Worm (Caenorhabditis elegans) whole organism, late embryonic: ENCODE data around the gene K11H12.11.

Experiments used
- C38D4.7 ChIP-seq: fragments of 200-800 bp; sonication (Bioruptor generic); optimal IDR thresholded peaks from 2 replicates; lab custom pipeline; 2018; ENCODE audit warnings: mild to moderate bottlenecking, missing genetic modification characterization, moderate library complexity, missing compliant biosample characterization
- K09A11.1 ChIP-seq: sonication (generic microtip); optimal IDR thresholded peaks from 2 replicates; lab custom pipeline; 2017; ENCODE audit warnings: antibody characterized with exemption, mild to moderate bottlenecking, missing genetic modification characterization, missing compliant biosample characterization; ENCODE audit not compliant: insufficient read depth
- T23F11.4 ChIP-seq: fragments of 200-800 bp; sonication (Bioruptor generic); optimal IDR thresholded peaks from 2 replicates; lab custom pipeline; 2018; ENCODE audit warnings: mild to moderate bottlenecking, missing genetic modification characterization, missing compliant biosample characterization
- ahr-1 ChIP-seq: sonication (generic microtip); optimal IDR thresholded peaks from 2 replicates; lab custom pipeline; 2016; ENCODE audit warnings: missing genetic modification characterization, missing compliant biosample characterization
- ama-1 ChIP-seq: fragments of 150-350 bp; optimal IDR thresholded peaks from 2 replicates; lab custom pipeline; 2014
- ceh-14 ChIP-seq: sonication (generic microtip); optimal IDR thresholded peaks from 2 replicates; lab custom pipeline; 2016; ENCODE audit warnings: missing genotype, missing genetic modification characterization, missing compliant biosample characterization
- ceh-2 ChIP-seq: sonication (generic microtip); optimal IDR thresholded peaks from 2 replicates; lab custom pipeline; 2016; ENCODE audit warnings: missing genotype, missing genetic modification characterization, missing compliant biosample characterization
- ceh-22 ChIP-seq: sonication (generic microtip); optimal IDR thresholded peaks from 2 replicates; lab custom pipeline; 2017; ENCODE audit warnings: missing biosample characterization, missing genetic modification characterization
- ceh-24 ChIP-seq: sonication (generic microtip); optimal IDR thresholded peaks from 2 replicates; lab custom pipeline; 2016; ENCODE audit warnings: mild to moderate bottlenecking, missing genetic modification characterization, missing compliant biosample characterization
- ceh-30 ChIP-seq: fragments of 150-350 bp; optimal IDR thresholded peaks from 2 replicates; lab custom pipeline; 2014; ENCODE audit warnings: missing biosample characterization, missing genetic modification characterization
- ceh-31 ChIP-seq: sonication (generic microtip); optimal IDR thresholded peaks from 2 replicates; lab custom pipeline; 2016; ENCODE audit warnings: missing genetic modification characterization, missing compliant biosample characterization
- ceh-34 ChIP-seq: sonication (generic microtip); optimal IDR thresholded peaks from 2 replicates; lab custom pipeline; 2016; ENCODE audit warnings: mild to moderate bottlenecking, missing genetic modification characterization, missing compliant biosample characterization
- ceh-45 ChIP-seq: fragments of 200-800 bp; sonication (Bioruptor generic); IDR thresholded peaks from 2 replicates; pipeline ENCODE4 v1.3.6; 2022; ENCODE audit warnings: missing genetic modification reagents, missing genetic modification characterization, missing compliant biosample characterization
- ceh-6 ChIP-seq: fragments of 200-800 bp; sonication (Bioruptor generic); optimal IDR thresholded peaks from 2 replicates; lab custom pipeline; 2018; ENCODE audit warnings: mild to moderate bottlenecking, missing genetic modification characterization, missing compliant biosample characterization
- ceh-9 ChIP-seq: sonication (generic microtip); optimal IDR thresholded peaks from 2 replicates; lab custom pipeline; 2016; ENCODE audit warnings: mild to moderate bottlenecking, missing genetic modification characterization, inconsistent platforms, missing compliant biosample characterization
- che-1 ChIP-seq: sonication (generic microtip); optimal IDR thresholded peaks from 2 replicates; lab custom pipeline; 2016; ENCODE audit warnings: mild to moderate bottlenecking, missing genetic modification characterization, missing compliant biosample characterization
- elt-2 ChIP-seq: sonication (generic microtip); optimal IDR thresholded peaks from 2 replicates; lab custom pipeline; 2016; ENCODE audit warnings: missing genetic modification reagents, missing genetic modification characterization, missing compliant biosample characterization
- elt-4 ChIP-seq: sonication (generic microtip); optimal IDR thresholded peaks from 2 replicates; lab custom pipeline; 2016; ENCODE audit warnings: missing genetic modification characterization, missing compliant biosample characterization
- eyg-1 ChIP-seq: sonication (generic microtip); optimal IDR thresholded peaks from 2 replicates; lab custom pipeline; 2016; ENCODE audit warnings: missing genotype, missing genetic modification characterization, missing compliant biosample characterization
- fax-1 ChIP-seq: sonication (generic microtip); optimal IDR thresholded peaks from 2 replicates; lab custom pipeline; 2016; ENCODE audit warnings: missing genotype, missing genetic modification characterization, missing compliant biosample characterization
- fkh-6 ChIP-seq: sonication (generic microtip); optimal IDR thresholded peaks from 2 replicates; lab custom pipeline; 2016; ENCODE audit warnings: missing genetic modification characterization, missing compliant biosample characterization
- gmeb-2 ChIP-seq: sonication (generic microtip); optimal IDR thresholded peaks from 2 replicates; lab custom pipeline; 2016; ENCODE audit warnings: missing genetic modification characterization, inconsistent platforms, missing compliant biosample characterization
- hlh-13 ChIP-seq: fragments of 200-800 bp; sonication (Bioruptor generic); optimal IDR thresholded peaks from 2 replicates; lab custom pipeline; 2018; ENCODE audit warnings: mild to moderate bottlenecking, missing genetic modification characterization, missing compliant biosample characterization
- hlh-6 ChIP-seq: sonication (generic microtip); optimal IDR thresholded peaks from 2 replicates; lab custom pipeline; 2016; ENCODE audit warnings: missing genotype, missing genetic modification characterization, missing compliant biosample characterization
- hlh-8 ChIP-seq: sonication (generic microtip); optimal IDR thresholded peaks from 2 replicates; lab custom pipeline; 2016; ENCODE audit warnings: missing genotype, missing genetic modification characterization, missing compliant biosample characterization
- lim-6 ChIP-seq: sonication (generic microtip); optimal IDR thresholded peaks from 2 replicates; lab custom pipeline; 2016; ENCODE audit warnings: missing genetic modification characterization, missing compliant biosample characterization
- nfya-1 ChIP-seq: sonication (generic microtip); optimal IDR thresholded peaks from 2 replicates; lab custom pipeline; 2017; ENCODE audit warnings: missing genetic modification characterization, mild to moderate bottlenecking, missing compliant biosample characterization, antibody characterized with exemption, moderate library complexity
- nhr-11 ChIP-seq: fragments of 150-350 bp; optimal IDR thresholded peaks from 2 replicates; lab custom pipeline; 2014; ENCODE audit warnings: missing biosample characterization, missing genetic modification characterization
- nhr-232 ChIP-seq: sonication (generic microtip); optimal IDR thresholded peaks from 2 replicates; lab custom pipeline; 2016; ENCODE audit warnings: missing genetic modification characterization, missing compliant biosample characterization
- npax-4 ChIP-seq: sonication (generic microtip); optimal IDR thresholded peaks from 2 replicates; lab custom pipeline; 2016; ENCODE audit warnings: missing genetic modification characterization, missing compliant biosample characterization
- pag-3 ChIP-seq: sonication (generic microtip); optimal IDR thresholded peaks from 2 replicates; lab custom pipeline; 2016; ENCODE audit warnings: missing compliant biosample characterization, missing genetic modification characterization, borderline replicate concordance
- pat-9 ChIP-seq: fragments of 200-800 bp; sonication (Bioruptor generic); optimal IDR thresholded peaks from 2 replicates; lab custom pipeline; 2018; ENCODE audit warnings: mild to moderate bottlenecking, missing genetic modification characterization, moderate library complexity, missing compliant biosample characterization
- pax-1 ChIP-seq: fragments of 150-350 bp; optimal IDR thresholded peaks from 2 replicates; lab custom pipeline; 2014; ENCODE audit warnings: missing biosample characterization, missing genetic modification characterization
- pha-2 ChIP-seq: sonication (generic microtip); optimal IDR thresholded peaks from 2 replicates; lab custom pipeline; 2017; ENCODE audit warnings: mild to moderate bottlenecking, missing genetic modification characterization, missing compliant biosample characterization
- pqm-1 ChIP-seq: sonication (generic microtip); optimal IDR thresholded peaks from 2 replicates; lab custom pipeline; 2016; ENCODE audit warnings: missing genetic modification characterization, missing compliant biosample characterization
- ref-2 ChIP-seq: sonication (generic microtip); optimal IDR thresholded peaks from 2 replicates; lab custom pipeline; 2016; ENCODE audit warnings: missing genetic modification characterization, missing compliant biosample characterization
- sdc-2 ChIP-seq: sonication (generic microtip); optimal IDR thresholded peaks from 2 replicates; lab custom pipeline; 2016; ENCODE audit warnings: missing genotype, missing genetic modification characterization, missing compliant biosample characterization
- sox-2 ChIP-seq: fragments of 200-800 bp; sonication (Bioruptor generic); IDR thresholded peaks from 2 replicates; pipeline ENCODE4 v1.3.6; 2022; ENCODE audit warnings: missing genetic modification reagents, missing genetic modification characterization, missing compliant biosample characterization
- syd-9 ChIP-seq: sonication (generic microtip); optimal IDR thresholded peaks from 2 replicates; lab custom pipeline; 2016; ENCODE audit warnings: mild to moderate bottlenecking, missing genetic modification characterization, moderate library complexity, missing compliant biosample characterization
- ttx-3 ChIP-seq: sonication (generic microtip); optimal IDR thresholded peaks from 2 replicates; lab custom pipeline; 2016; ENCODE audit warnings: missing genetic modification reagents, missing genetic modification characterization, missing compliant biosample characterization
- unc-42 ChIP-seq: sonication (generic microtip); optimal IDR thresholded peaks from 2 replicates; lab custom pipeline; 2016; ENCODE audit warnings: missing genotype, missing genetic modification characterization, missing compliant biosample characterization
- unc-55 ChIP-seq: sonication (generic microtip); optimal IDR thresholded peaks from 2 replicates; lab custom pipeline; 2017; ENCODE audit warnings: missing biosample characterization, missing genetic modification reagents, missing genetic modification characterization

K11H12.11 gene

ce11 chrIV:707635-708034 is 37.3 kb upstream of the K11H12.11 start, which contains the start of gene cutl-26:
Gene cutl-26 (minus strand): TSS chrIV:707735.
- TF ChIP-seq ceh-6 (GFP tag; lab: Kevin White, UChicago) (no peak), K09A11.1 (no peak), pqm-1 (tag; lab: Kevin White, UChicago) (no peak), ceh-34 (tag; lab: Kevin White, UChicago) (no peak), ama-1 (lab: Kevin White, UChicago) (no peak), ceh-31 (tag; lab: Kevin White, UChicago) (no peak), pha-2 (no peak), ceh-22 (tag; lab: Kevin White, UChicago) (no peak), nhr-232 (tag; lab: Kevin White, UChicago) (no peak), lim-6 (tag; lab: Kevin White, UChicago) (no peak), sox-2 (no peak), T23F11.4 (GFP tag; lab: Kevin White, UChicago) (no peak), elt-4 (tag; lab: Kevin White, UChicago) (no peak), npax-4 (tag; lab: Kevin White, UChicago) (no peak), pat-9 (tag; lab: Kevin White, UChicago) (no peak), ceh-30 (tag; lab: Kevin White, UChicago) (no peak), eyg-1 (tag; lab: Kevin White, UChicago) (no peak)
- TF ChIP-seq, all 69 proteins: peak for 0

DNA sequence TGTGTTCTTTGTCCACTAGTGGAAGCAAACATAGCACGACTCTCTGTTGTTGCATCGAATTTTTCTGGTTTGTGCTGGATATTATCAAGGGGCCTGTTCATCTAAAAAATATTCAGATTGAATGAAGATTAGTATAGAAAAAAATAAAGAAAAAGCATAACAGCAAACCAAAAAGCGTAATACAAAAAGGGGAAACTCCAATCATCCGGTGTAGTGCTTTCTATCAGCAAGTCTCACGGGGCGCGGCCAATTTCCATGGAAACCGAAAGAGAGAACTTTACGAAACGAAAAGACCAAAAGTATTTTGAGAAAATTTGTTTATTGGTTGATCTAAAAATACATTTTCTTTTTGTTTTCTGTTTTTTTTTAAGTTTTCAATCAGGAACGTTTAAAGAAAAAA is 27.9 kb upstream of the K11H12.11 start, which contains the start of gene Y55F3C.17:
Y55F3C.17 (minus strand) TSS at position 101 of the 400 bp plus-strand sequence.
- no peak for TF ChIP-seq ceh-31 (tag; lab: Kevin White, UChicago)
- no peak for TF ChIP-seq C38D4.7 (GFP tag; lab: Kevin White, UChicago)
- TF ChIP-seq hlh-8 (tag; lab: Kevin White, UChicago), result no peak
- TF ChIP-seq gmeb-2 (tag; lab: Kevin White, UChicago), result no peak
- TF ChIP-seq ama-1 (lab: Kevin White, UChicago), result no peak
- no peak for TF ChIP-seq sdc-2 (tag; lab: Kevin White, UChicago)
- no peak for TF ChIP-seq pag-3 (tag; lab: Kevin White, UChicago)
- TF ChIP-seq nhr-232 (tag; lab: Kevin White, UChicago), result no peak
- no peak for TF ChIP-seq unc-55
- no peak for TF ChIP-seq ceh-34 (tag; lab: Kevin White, UChicago)
- no peak for TF ChIP-seq eyg-1 (tag; lab: Kevin White, UChicago)
- no peak for TF ChIP-seq ceh-6 (GFP tag; lab: Kevin White, UChicago)

DNA sequence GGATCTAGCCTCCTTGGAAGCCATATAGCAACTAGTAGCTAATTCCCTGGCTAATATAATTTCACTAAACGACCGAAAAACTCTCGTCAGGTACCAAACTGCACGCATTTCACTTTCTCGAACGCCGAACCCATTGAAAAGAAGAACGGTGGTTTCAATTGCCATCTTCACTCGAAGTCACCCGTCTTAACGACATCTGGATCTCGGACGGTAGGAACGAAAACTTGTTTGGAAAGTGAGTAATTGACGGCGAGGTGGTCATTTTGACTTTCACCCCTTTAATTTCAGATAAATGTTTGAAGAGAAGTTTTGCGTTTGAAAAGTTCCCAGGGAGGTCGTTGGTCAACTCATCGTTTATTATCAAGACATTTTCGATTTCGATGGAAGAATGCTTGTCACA is 14.4 kb upstream of the K11H12.11 start:
- TF ChIP-seq K09A11.1 (no peak), ceh-14 (tag; lab: Kevin White, UChicago) (no peak), ahr-1 (tag; lab: Kevin White, UChicago) (no peak), ceh-24 (tag; lab: Kevin White, UChicago) (no peak)

ce11 chrIV:684197-684596 is 13.8 kb upstream of the K11H12.11 start, which contains the start of gene cutl-28:
Gene cutl-28 (plus strand): TSS chrIV:684497.
- TF ChIP-seq ceh-2 (tag; lab: Kevin White, UChicago) (no peak), pha-2 (no peak), pag-3 (tag; lab: Kevin White, UChicago) (no peak), gmeb-2 (tag; lab: Kevin White, UChicago) (no peak), fax-1 (tag; lab: Kevin White, UChicago) (no peak), ceh-45 (GFP tag; lab: Robert Waterston, UW) (no peak)

DNA sequence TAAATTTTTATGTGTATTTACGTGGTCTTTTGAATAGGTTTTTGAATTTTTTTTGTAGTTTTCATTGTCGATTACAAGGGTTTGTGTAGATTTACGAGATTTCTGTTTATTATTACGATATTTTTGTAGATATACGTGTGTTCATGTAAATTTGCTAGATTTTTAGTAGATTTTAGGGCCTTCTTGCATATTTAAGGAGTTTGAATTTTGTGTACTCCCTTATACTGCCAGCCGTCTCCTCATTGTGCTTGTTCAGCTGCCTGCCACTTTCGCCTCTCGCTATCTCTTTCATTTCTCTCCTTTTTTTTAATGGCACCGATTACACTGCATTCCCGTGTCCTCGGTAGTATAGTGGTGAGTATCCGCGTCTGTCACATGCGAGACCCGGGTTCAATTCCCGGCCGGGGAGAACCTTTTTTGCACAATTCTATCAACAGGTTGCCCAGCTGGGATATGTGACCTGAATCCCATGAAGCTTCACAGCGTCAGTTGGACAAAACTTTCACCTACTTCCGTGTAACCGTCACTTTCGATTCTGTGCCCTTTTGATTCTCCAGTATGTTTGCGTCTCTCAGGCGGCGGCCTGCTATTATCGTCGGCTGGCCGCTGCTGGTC is 12.5 kb upstream of the K11H12.11 start:
- peak; percentile 77 for TF ChIP-seq ref-2
- TF ChIP-seq hlh-8 (tag; lab: Kevin White, UChicago), result peak; percentile 25
- peak; percentile 32 for TF ChIP-seq nfya-1
- TF ChIP-seq elt-2 (tag; lab: Kevin White, UChicago), result peak; percentile 81
- peak; percentile 59 for TF ChIP-seq ttx-3 (tag; lab: Kevin White, UChicago)
- peak; percentile 82 for TF ChIP-seq hlh-6 (tag; lab: Kevin White, UChicago)
- no peak for TF ChIP-seq ceh-9 (tag; lab: Kevin White, UChicago)
- TF ChIP-seq unc-42 (tag; lab: Kevin White, UChicago), result peak; percentile 21
- peak; percentile 50 for TF ChIP-seq hlh-13 (GFP tag; lab: Kevin White, UChicago)
- no peak for TF ChIP-seq pax-1
- TF ChIP-seq che-1 (tag; lab: Kevin White, UChicago), result peak; percentile 72
- TF ChIP-seq fkh-6 (tag; lab: Kevin White, UChicago), result peak; percentile 56
- TF ChIP-seq syd-9 (tag; lab: Kevin White, UChicago), result peak; percentile 50
- TF ChIP-seq ceh-24 (tag; lab: Kevin White, UChicago), result no peak
- TF ChIP-seq nhr-11, result no peak
- peak; percentile 68 for TF ChIP-seq nhr-232 (tag; lab: Kevin White, UChicago)
- peak; percentile 34 for TF ChIP-seq eyg-1 (tag; lab: Kevin White, UChicago)
- peak; percentile 81 for TF ChIP-seq ceh-45 (GFP tag; lab: Robert Waterston, UW)
- TF ChIP-seq K09A11.1, result peak; percentile 37
